Fruit fly (Drosophila melanogaster): ENCODE results near the gene CG8773.

CG8773 gene

dm6 chr3R:13309133-13309711, 14.7 kb downstream of the CG8773 start (continued):
- TF ChIP-seq CG2199 (GFP tag; IDR thresholded peaks at IDR 0.05) = no peak
- TF ChIP-seq B-H2 (GFP tag; optimal IDR thresholded peaks at IDR 0.05) = no peak
- no peak for TF ChIP-seq CG4360 (GFP tag; IDR thresholded peaks at IDR 0.05)
- no peak for TF ChIP-seq CG7963 (GFP tag; IDR thresholded peaks at IDR 0.05; ENCODE audit: partially characterized antibody)
- no peak for TF ChIP-seq Usf (GFP tag; optimal IDR thresholded peaks at IDR 0.05)
- TF ChIP-seq seq (GFP tag; IDR thresholded peaks at IDR 0.05) = no peak
- no peak for TF ChIP-seq CG10366 (GFP tag; IDR thresholded peaks at IDR 0.05)
- no peak for TF ChIP-seq CG3995 (GFP tag; optimal IDR thresholded peaks at IDR 0.05)
- no peak for TF ChIP-seq Hr78 (GFP tag; optimal IDR thresholded peaks at IDR 0.05)
- no peak for TF ChIP-seq Gsc (GFP tag; IDR thresholded peaks at IDR 0.05)
- TF ChIP-seq zf30C (GFP tag; optimal IDR thresholded peaks at IDR 0.05) = no peak
- no peak for TF ChIP-seq sima (GFP tag; optimal IDR thresholded peaks at IDR 0.05)
- peak; percentile 22 for TF ChIP-seq YL-1 (GFP tag; optimal IDR thresholded peaks at IDR 0.05)
- TF ChIP-seq pan (optimal IDR thresholded peaks at IDR 0.05) = no peak
- no peak for TF ChIP-seq pan (GFP tag; optimal IDR thresholded peaks at IDR 0.05 in 1 of 2, IDR thresholded peaks at IDR 0.05 in 1 of 2)
- TF ChIP-seq croc (GFP tag; conservative IDR thresholded peaks at IDR 0.05) = no peak
- TF ChIP-seq CG15479 (GFP tag; optimal IDR thresholded peaks at IDR 0.05) = no peak
- TF ChIP-seq Atf6 (GFP tag; IDR thresholded peaks at IDR 0.05) = no peak
- peak; percentile 51 for TF ChIP-seq CG15514 (GFP tag; optimal IDR thresholded peaks at IDR 0.05)
- TF ChIP-seq sisA (GFP tag; IDR thresholded peaks at IDR 0.05) = no peak
- no peak for TF ChIP-seq Hsf (GFP tag; optimal IDR thresholded peaks at IDR 0.05)
- no peak for TF ChIP-seq Hand (GFP tag; optimal IDR thresholded peaks at IDR 0.05)
- no peak for TF ChIP-seq Lpt (GFP tag; optimal IDR thresholded peaks at IDR 0.05)
- no peak for TF ChIP-seq gem (tag; optimal IDR thresholded peaks at IDR 0.05)
- no peak for TF ChIP-seq CG5180 (GFP tag; optimal IDR thresholded peaks at IDR 0.05)
- TF ChIP-seq p53 (GFP tag; optimal IDR thresholded peaks at IDR 0.05) = no peak
- no peak for TF ChIP-seq CG8089 (GFP tag; optimal IDR thresholded peaks at IDR 0.05)
- TF ChIP-seq chif (GFP tag; optimal IDR thresholded peaks at IDR 0.05) = no peak
- TF ChIP-seq ssp (GFP tag; IDR thresholded peaks at IDR 0.05) = no peak
- TF ChIP-seq ap (GFP tag; IDR thresholded peaks at IDR 0.05) = no peak
- no peak for TF ChIP-seq wor (GFP tag; IDR thresholded peaks at IDR 0.05)
- TF ChIP-seq CG33213 (GFP tag; optimal IDR thresholded peaks at IDR 0.05) = peak; percentile 48
- TF ChIP-seq nom (GFP tag; optimal IDR thresholded peaks at IDR 0.05) = no peak
- TF ChIP-seq sug (tag; optimal IDR thresholded peaks at IDR 0.05) = no peak
- no peak for TF ChIP-seq CG4424 (GFP tag; optimal IDR thresholded peaks at IDR 0.05)
- TF ChIP-seq Atf3 (GFP tag; optimal IDR thresholded peaks at IDR 0.05) = no peak
- no peak for TF ChIP-seq CG34376 (GFP tag; optimal IDR thresholded peaks at IDR 0.05)
- no peak for TF ChIP-seq CG12391 (tag; optimal IDR thresholded peaks at IDR 0.05)
- no peak for TF ChIP-seq CG4404 (GFP tag; IDR thresholded peaks at IDR 0.05)
- TF ChIP-seq CG6654 (GFP tag; optimal IDR thresholded peaks at IDR 0.05) = no peak
- no peak for TF ChIP-seq slou (GFP tag; optimal IDR thresholded peaks at IDR 0.05)
- TF ChIP-seq CG13894 (tag; optimal IDR thresholded peaks at IDR 0.05) = no peak
- TF ChIP-seq CG30020 (tag; optimal IDR thresholded peaks at IDR 0.05) = no peak
- peak; percentile 96 for TF ChIP-seq E2f2 (GFP tag; IDR thresholded peaks at IDR 0.05)
- TF ChIP-seq Hmx (GFP tag; optimal IDR thresholded peaks at IDR 0.05) = no peak
- no peak for TF ChIP-seq CG6854 (GFP tag; optimal IDR thresholded peaks at IDR 0.05)
- no peak for TF ChIP-seq CG1792 (GFP tag; optimal IDR thresholded peaks at IDR 0.05)
- TF ChIP-seq HLH54F (GFP tag; optimal IDR thresholded peaks at IDR 0.05) = no peak
- no peak for TF ChIP-seq B-H1 (GFP tag; IDR thresholded peaks at IDR 0.05)
- no peak for TF ChIP-seq CG14667 (GFP tag; IDR thresholded peaks at IDR 0.05)
- peak; percentile 85 for TF ChIP-seq stwl (tag; optimal IDR thresholded peaks at IDR 0.05)
- TF ChIP-seq TFAM (GFP tag; optimal IDR thresholded peaks at IDR 0.05) = no peak

All from whole organism, embryonic.